Worm (Caenorhabditis elegans) whole organism, early embryonic: ENCODE data around the gene cpr-3.
"Not testable (repeated sequence)": the region's sequence is repeated elsewhere in the genome, so short reads cannot be mapped to it uniquely, and the experiment has no call there.

Experiments
- B0310.2 ChIP-seq: sonication (generic microtip); optimal IDR thresholded peaks from 2 replicates; lab custom pipeline; 2016; ENCODE audit warnings: mild to moderate bottlenecking, missing genetic modification characterization, missing compliant biosample characterization
- F13C5.2 ChIP-seq: sonication (generic microtip); optimal IDR thresholded peaks from 2 replicates; lab custom pipeline; 2017; ENCODE audit warnings: mild to moderate bottlenecking, missing genetic modification characterization, inconsistent platforms, missing compliant biosample characterization
- aly-1 ChIP-seq: sonication (generic microtip); optimal IDR thresholded peaks from 2 replicates; lab custom pipeline; 2016; ENCODE audit warnings: missing genetic modification characterization, missing compliant biosample characterization
- ama-1 ChIP-seq: fragments of 150-350 bp; optimal IDR thresholded peaks from 2 replicates; lab custom pipeline; 2014
- ceh-13 ChIP-seq: fragments of 200-800 bp; sonication (Bioruptor generic); optimal IDR thresholded peaks from 2 replicates; lab custom pipeline; 2018; ENCODE audit warnings: mild to moderate bottlenecking, missing genetic modification characterization, missing compliant biosample characterization
- ceh-36 ChIP-seq: sonication (generic microtip); optimal IDR thresholded peaks from 2 replicates; lab custom pipeline; 2016; ENCODE audit warnings: missing genetic modification characterization, inconsistent platforms, missing compliant biosample characterization
- ets-7 ChIP-seq: sonication (generic microtip); optimal IDR thresholded peaks from 2 replicates; lab custom pipeline; 2016; ENCODE audit warnings: missing genotype, missing genetic modification characterization, missing compliant biosample characterization
- flt-1 ChIP-seq: fragments of 200-800 bp; sonication (Bioruptor generic); IDR thresholded peaks from 2 replicates; pipeline ENCODE4 v1.3.6; 2022; ENCODE audit warnings: missing genetic modification characterization, missing compliant biosample characterization
- hmbx-1 ChIP-seq: sonication (generic microtip); optimal IDR thresholded peaks from 2 replicates; lab custom pipeline; 2016; ENCODE audit warnings: mild to moderate bottlenecking, missing genetic modification characterization, missing compliant biosample characterization
- hmg-4 ChIP-seq: fragments of 200-800 bp; sonication (Bioruptor generic); optimal IDR thresholded peaks from 2 replicates; lab custom pipeline; 2018; ENCODE audit warnings: mild to moderate bottlenecking, missing genetic modification characterization, missing compliant biosample characterization
- hnd-1 ChIP-seq: sonication (generic microtip); optimal IDR thresholded peaks from 2 replicates; lab custom pipeline; 2016; ENCODE audit warnings: missing genetic modification characterization, missing compliant biosample characterization
- pes-1 ChIP-seq: fragments of 200-800 bp; sonication (Bioruptor generic); IDR thresholded peaks from 2 replicates; pipeline ENCODE4 v1.3.6; 2022; ENCODE audit warnings: missing genetic modification reagents, missing genetic modification characterization, missing compliant biosample characterization
- scrt-1 ChIP-seq: fragments of 200-800 bp; sonication (Bioruptor generic); IDR thresholded peaks from 2 replicates; pipeline ENCODE4 v1.3.6; 2022; ENCODE audit warnings: missing genetic modification characterization, missing compliant biosample characterization
- sea-1 ChIP-seq: fragments of 200-800 bp; sonication (Bioruptor generic); conservative IDR thresholded peaks from 2 replicates; pipeline ENCODE4 v1.3.6; 2022; ENCODE audit warnings: missing genetic modification characterization, missing compliant biosample characterization
- tbx-11 ChIP-seq: fragments of 200-800 bp; sonication (Bioruptor generic); IDR thresholded peaks from 2 replicates; pipeline ENCODE4 v1.3.6; 2022; ENCODE audit warnings: missing genetic modification characterization, missing compliant biosample characterization
- tbx-37 ChIP-seq: fragments of 200-800 bp; sonication (Bioruptor generic); conservative IDR thresholded peaks from 2 replicates; pipeline ENCODE4 v1.3.6; 2022; ENCODE audit warnings: missing genetic modification reagents, missing genetic modification characterization, missing compliant biosample characterization
- tra-4 ChIP-seq: sonication (generic microtip); optimal IDR thresholded peaks from 2 replicates; lab custom pipeline; 2017; ENCODE audit warnings: missing genetic modification characterization, missing compliant biosample characterization

cpr-3 gene

DNA sequence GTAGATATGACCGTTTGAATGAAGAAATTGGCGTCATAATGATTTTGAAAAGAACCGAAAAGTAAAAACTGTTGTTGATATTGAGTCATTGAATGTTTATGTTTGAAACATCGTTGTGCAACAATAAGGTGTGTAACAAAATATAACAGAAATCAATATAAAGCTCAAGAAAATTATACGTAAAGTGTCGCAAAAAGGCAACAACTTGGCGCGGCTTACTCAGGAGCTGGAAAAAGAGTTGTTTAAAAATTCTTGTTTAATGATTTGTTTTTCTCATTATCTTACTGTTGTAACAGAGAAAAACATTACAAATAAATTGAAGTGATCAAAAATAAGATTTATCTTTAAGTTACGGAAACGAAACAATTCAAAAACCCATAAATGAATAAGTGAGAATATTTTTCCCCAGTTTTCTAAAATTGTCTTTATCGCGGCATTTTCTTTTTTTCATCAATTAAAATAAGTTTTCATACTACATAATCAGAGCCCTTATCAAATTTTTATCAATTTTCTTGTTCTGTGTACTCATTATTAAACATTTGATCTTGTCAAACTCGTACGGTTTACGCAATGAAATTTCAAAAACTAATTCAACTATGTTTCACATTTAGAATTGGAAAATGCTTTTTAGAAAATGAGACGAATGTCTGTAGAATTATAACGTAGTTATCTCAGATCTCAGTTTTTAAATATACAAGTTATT is 29.4 kb upstream of the cpr-3 start, which contains the start of gene ZK1037.6:
Gene ZK1037.6 (minus strand): TSS at position 51 of the 703 bp plus-strand sequence.
- no peak for TF ChIP-seq pes-1 (GFP tag; lab: Robert Waterston, UW)

DNA sequence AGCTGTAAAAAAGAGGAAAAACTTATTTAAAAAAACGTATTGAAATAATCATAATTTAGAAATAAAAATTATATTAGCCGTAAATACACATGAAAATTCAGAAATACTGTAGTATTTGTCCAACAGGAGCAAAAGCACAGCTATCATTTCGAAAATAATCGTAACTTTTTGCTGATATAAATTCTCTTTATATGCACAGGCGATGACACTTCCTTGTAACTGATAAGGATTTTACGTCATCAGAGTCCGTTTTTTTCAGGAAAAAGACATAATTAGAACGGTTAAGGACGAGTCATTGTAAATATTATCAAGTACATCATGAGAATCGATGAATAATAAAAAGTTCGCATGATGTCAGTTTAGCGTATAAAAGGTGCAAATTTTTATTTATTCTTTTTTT is 24.9 kb upstream of the cpr-3 start:
- no peak for TF ChIP-seq ceh-36

DNA sequence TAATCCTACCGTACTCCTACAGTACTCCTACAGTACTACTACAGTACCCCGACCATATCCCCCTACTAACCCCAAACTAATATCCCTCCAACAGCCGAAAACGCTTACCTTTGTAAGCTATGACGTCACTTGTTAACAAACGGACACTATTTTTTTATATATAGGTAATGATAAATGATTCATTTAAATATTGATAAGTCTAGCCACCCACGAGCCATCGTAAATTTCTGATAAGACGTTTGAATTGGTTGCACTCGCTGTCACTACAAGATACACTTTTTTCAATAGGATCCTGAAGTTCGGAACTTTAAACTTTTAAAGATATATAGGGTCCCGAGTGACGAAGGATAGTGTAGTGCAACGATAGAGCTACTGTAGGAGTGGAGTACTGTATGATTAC is 24.2 kb upstream of the cpr-3 start, which contains the start of gene nhr-247:
Gene nhr-247 (plus strand): TSS at position 330 of the 400 bp plus-strand sequence.
- not testable (repeated sequence) for TF ChIP-seq tra-4 (tag; lab: Kevin White, UChicago); hnd-1; hmg-4 (GFP tag; lab: Kevin White, UChicago)

DNA sequence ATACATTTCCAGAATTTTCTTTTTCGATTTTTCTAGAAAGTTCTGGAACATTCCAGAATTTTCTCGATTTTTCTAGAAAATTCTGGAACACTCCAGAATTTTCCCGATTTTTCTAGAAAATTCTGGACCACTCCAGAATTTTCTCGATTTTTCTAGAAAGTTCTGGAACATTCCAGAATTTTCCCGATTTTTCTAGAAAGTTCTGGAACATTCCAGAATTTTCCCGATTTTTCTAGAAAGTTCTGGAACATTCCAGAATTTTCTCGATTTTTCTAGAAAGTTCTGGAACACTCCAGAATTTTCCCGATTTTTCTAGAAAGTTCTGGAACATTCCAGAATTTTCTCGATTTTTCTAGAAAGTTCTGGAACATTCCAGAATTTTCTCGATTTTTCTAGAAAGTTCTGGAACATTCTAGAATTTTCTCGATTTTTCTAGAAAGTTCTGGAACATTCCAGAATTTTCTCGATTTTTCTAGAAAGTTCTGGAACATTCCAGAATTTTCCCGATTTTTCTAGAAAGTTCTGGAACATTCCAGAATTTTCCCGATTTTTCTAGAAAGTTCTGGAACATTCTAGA is 22.3 kb upstream of the cpr-3 start:
- TF ChIP-seq flt-1 (GFP tag; lab: Robert Waterston, UW) (peak; percentile 51; the same call in 1 of the 2 replicates), pes-1 (GFP tag; lab: Robert Waterston, UW) (peak; percentile 64)

DNA sequence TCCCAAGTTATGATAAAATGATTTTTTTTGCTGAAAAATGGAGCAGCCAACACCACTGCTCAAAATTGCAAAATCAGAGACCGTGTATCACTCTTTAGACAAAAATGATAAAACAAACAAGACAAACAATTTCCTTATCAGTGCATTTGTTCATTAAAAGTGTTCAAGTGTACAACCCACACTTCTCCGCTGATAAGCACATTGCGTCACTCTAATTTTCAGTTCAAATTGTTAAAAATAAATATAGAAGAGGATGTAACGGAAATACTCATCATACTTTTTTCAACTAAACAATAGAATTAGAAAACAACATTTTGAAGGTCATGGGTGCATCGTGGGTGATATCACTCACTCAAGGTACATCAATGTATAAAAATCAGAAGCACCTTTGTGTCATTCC is 20.1 kb upstream of the cpr-3 start, which contains the start of gene nhr-291:
Gene nhr-291 (plus strand): TSS at position 324 of the 400 bp plus-strand sequence.
- no peak for TF ChIP-seq aly-1 (tag; lab: Kevin White, UChicago)
- no peak for TF ChIP-seq hmbx-1
- TF ChIP-seq ceh-36 = no peak
- no peak for TF ChIP-seq tra-4 (tag; lab: Kevin White, UChicago)
- no peak for TF ChIP-seq ama-1 (lab: Kevin White, UChicago)
- TF ChIP-seq ceh-13 (GFP tag; lab: Kevin White, UChicago) = no peak
- TF ChIP-seq hmg-4 (GFP tag; lab: Kevin White, UChicago) = no peak
- TF ChIP-seq flt-1 (GFP tag; lab: Robert Waterston, UW) = no peak
- no peak for TF ChIP-seq pes-1 (GFP tag; lab: Robert Waterston, UW)
- no peak for TF ChIP-seq tbx-11 (GFP tag; lab: Robert Waterston, UW)
- no peak for TF ChIP-seq ets-7 (tag; lab: Kevin White, UChicago)
- no peak for TF ChIP-seq F13C5.2 (tag; lab: Kevin White, UChicago)
- no peak for TF ChIP-seq scrt-1
- TF ChIP-seq hnd-1 = no peak
- no peak for TF ChIP-seq B0310.2

DNA sequence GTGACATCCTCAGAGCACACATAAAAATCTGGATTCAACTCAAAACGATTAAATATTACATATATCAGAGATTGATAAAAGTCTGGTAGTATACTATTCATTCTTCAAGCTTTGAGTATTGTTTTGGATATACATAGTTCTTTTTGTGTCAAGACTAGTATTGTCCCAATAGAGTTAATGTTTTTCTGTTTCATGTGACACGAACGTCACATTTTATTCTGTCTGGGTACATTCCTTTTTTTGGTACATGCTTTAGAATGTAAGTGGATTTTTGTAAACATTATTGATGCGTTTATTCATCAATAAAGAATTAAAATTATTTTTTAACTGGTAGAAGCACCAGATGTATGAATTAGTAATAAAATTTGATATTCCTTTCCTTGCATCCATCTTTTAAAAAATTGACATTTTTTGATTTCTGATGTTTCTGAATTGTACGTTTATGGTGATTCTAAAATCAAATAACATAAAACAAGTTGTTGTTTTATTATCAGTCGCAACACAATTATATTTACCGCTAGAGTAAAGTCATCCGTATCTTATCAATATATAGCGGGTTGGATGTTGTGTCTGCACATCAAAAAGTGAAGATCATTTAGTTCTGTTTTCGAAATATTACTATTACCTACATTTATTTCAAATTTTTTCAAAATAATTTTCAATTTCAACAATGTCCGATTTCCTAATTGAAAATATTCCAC is 17.5 kb upstream of the cpr-3 start, which contains the start of the genes srt-22 and nhr-246:
Gene srt-22 (minus strand): TSS at position 101 of the 701 bp plus-strand sequence.
Gene nhr-246 (plus strand): TSS at position 651 of the 701 bp plus-strand sequence.
- TF ChIP-seq F13C5.2 (tag; lab: Kevin White, UChicago) (no peak), ceh-13 (GFP tag; lab: Kevin White, UChicago) (no peak), flt-1 (GFP tag; lab: Robert Waterston, UW) (no peak), scrt-1 (no peak), pes-1 (GFP tag; lab: Robert Waterston, UW) (no peak), hmg-4 (GFP tag; lab: Kevin White, UChicago) (no peak), ama-1 (lab: Kevin White, UChicago) (no peak), hmbx-1 (no peak), aly-1 (tag; lab: Kevin White, UChicago) (no peak), tbx-37 (GFP tag; lab: Robert Waterston, UW) (no peak), ceh-36 (no peak), hnd-1 (no peak), tra-4 (tag; lab: Kevin White, UChicago) (no peak)

DNA sequence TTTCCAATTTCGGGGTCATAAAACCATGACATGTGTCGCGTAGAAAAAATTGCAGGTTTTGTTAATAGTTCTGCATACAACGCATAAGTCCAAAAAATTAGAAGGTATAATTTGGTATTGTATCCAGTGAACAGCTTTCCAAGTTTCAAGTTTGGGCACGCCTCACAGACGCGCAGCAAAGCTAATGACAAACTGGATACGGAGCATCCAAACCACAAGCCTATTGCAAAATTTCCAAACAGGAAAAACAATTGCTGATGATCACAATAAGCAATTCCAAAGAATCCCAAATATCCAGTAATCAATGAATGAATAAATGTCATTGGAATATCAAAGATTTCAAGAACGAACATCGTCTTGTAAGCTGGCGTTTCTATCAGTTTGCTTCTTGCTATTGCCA is 15.0 kb upstream of the cpr-3 start:
- TF ChIP-seq ceh-36 (no peak), scrt-1 (no peak), hmg-4 (GFP tag; lab: Kevin White, UChicago) (no peak), hmbx-1 (no peak), ama-1 (lab: Kevin White, UChicago) (no peak), sea-1 (GFP tag; lab: Robert Waterston, UW) (no peak), ets-7 (tag; lab: Kevin White, UChicago) (no peak), hnd-1 (no peak), pes-1 (GFP tag; lab: Robert Waterston, UW) (no peak), tbx-11 (GFP tag; lab: Robert Waterston, UW) (no peak), flt-1 (GFP tag; lab: Robert Waterston, UW) (no peak), aly-1 (tag; lab: Kevin White, UChicago) (no peak), tra-4 (tag; lab: Kevin White, UChicago) (no peak), F13C5.2 (tag; lab: Kevin White, UChicago) (no peak)

DNA sequence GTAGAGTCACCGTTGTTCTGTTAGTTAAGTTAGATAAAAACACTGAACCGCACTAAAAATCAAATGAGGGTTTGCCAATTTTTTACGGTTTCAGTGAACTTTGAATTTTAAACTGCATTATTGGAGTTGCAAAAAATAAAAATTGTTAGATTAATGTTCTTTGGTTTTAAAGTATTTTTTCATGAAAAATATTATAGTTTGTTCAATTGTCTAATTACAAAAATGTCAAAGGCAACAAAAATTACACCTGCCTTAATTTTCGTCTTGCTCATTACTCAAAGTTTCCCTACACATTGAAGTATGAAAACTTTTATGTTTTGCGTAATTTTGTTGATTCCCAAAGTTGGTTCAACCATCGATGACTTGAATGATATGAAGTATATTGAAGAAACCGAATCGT is 12.3 kb upstream of the cpr-3 start, which contains the start of gene irld-62:
Gene irld-62 (plus strand): TSS at position 301 of the 400 bp plus-strand sequence.
- TF ChIP-seq ama-1 (lab: Kevin White, UChicago) (no peak), ceh-36 (no peak)
